Worm (Caenorhabditis elegans) whole organism, early embryonic: ENCODE measurements around the gene F09F9.5.

Experiments used
- F13C5.2 ChIP-seq: sonication (generic microtip); optimal IDR thresholded peaks from 2 replicates; lab custom pipeline; 2017; ENCODE audit warnings: mild to moderate bottlenecking, missing genetic modification characterization, inconsistent platforms, missing compliant biosample characterization
- aly-1 ChIP-seq: sonication (generic microtip); optimal IDR thresholded peaks from 2 replicates; lab custom pipeline; 2016; ENCODE audit warnings: missing genetic modification characterization, missing compliant biosample characterization
- ama-1 ChIP-seq: fragments of 150-350 bp; optimal IDR thresholded peaks from 2 replicates; lab custom pipeline; 2014
- ceh-13 ChIP-seq: fragments of 200-800 bp; sonication (Bioruptor generic); optimal IDR thresholded peaks from 2 replicates; lab custom pipeline; 2018; ENCODE audit warnings: mild to moderate bottlenecking, missing genetic modification characterization, missing compliant biosample characterization
- ceh-36 ChIP-seq: sonication (generic microtip); optimal IDR thresholded peaks from 2 replicates; lab custom pipeline; 2016; ENCODE audit warnings: missing genetic modification characterization, inconsistent platforms, missing compliant biosample characterization
- ets-7 ChIP-seq: sonication (generic microtip); optimal IDR thresholded peaks from 2 replicates; lab custom pipeline; 2016; ENCODE audit warnings: missing genotype, missing genetic modification characterization, missing compliant biosample characterization
- flt-1 ChIP-seq: fragments of 200-800 bp; sonication (Bioruptor generic); IDR thresholded peaks from 2 replicates; pipeline ENCODE4 v1.3.6; 2022; ENCODE audit warnings: missing genetic modification characterization, missing compliant biosample characterization
- hmg-4 ChIP-seq: fragments of 200-800 bp; sonication (Bioruptor generic); optimal IDR thresholded peaks from 2 replicates; lab custom pipeline; 2018; ENCODE audit warnings: mild to moderate bottlenecking, missing genetic modification characterization, missing compliant biosample characterization
- hnd-1 ChIP-seq: sonication (generic microtip); optimal IDR thresholded peaks from 2 replicates; lab custom pipeline; 2016; ENCODE audit warnings: missing genetic modification characterization, missing compliant biosample characterization
- pes-1 ChIP-seq: fragments of 200-800 bp; sonication (Bioruptor generic); IDR thresholded peaks from 2 replicates; pipeline ENCODE4 v1.3.6; 2022; ENCODE audit warnings: missing genetic modification reagents, missing genetic modification characterization, missing compliant biosample characterization
- tbx-11 ChIP-seq: fragments of 200-800 bp; sonication (Bioruptor generic); IDR thresholded peaks from 2 replicates; pipeline ENCODE4 v1.3.6; 2022; ENCODE audit warnings: missing genetic modification characterization, missing compliant biosample characterization

DNA sequence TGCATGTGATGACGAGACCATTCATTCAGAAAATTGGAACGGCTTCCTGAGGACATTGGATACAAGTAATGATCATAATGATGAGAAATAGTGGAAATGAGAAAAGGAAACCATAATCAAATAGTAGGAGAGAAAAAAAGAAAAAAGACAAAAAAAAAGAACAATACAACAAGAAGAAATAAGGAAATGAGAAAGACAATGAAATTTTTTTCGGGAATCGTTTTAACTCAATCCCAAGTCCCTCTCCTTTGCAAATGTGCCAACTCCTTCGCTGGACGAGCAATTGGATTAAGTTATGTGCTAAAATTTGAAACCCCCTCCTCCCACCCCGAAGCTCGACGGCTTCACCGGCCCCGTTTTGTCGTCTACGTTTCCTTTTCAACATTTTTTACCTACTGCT, 28.8 kb upstream of the F09F9.5 start:
- no peak for TF ChIP-seq flt-1 (GFP tag; lab: Robert Waterston, UW)
- TF ChIP-seq tbx-11 (GFP tag; lab: Robert Waterston, UW), result no peak
- TF ChIP-seq ceh-13 (GFP tag; lab: Kevin White, UChicago), result no peak
- no peak for TF ChIP-seq ets-7 (tag; lab: Kevin White, UChicago)
- no peak for TF ChIP-seq pes-1
- no peak for TF ChIP-seq ama-1 (lab: Kevin White, UChicago)
- TF ChIP-seq aly-1 (tag; lab: Kevin White, UChicago), result no peak
- TF ChIP-seq F13C5.2 (tag; lab: Kevin White, UChicago), result no peak
- no peak for TF ChIP-seq hmg-4
- no peak for TF ChIP-seq hnd-1 (tag; lab: Kevin White, UChicago)
- no peak for TF ChIP-seq ceh-36
